Worm (Caenorhabditis elegans): ENCODE results near the gene ZC395.11.

- TF ChIP-seq ama-1 (optimal IDR thresholded peaks at IDR 0.05) (no peak), sox-4 (tag; optimal IDR thresholded peaks at IDR 0.05) (no peak), lim-6 (tag; optimal IDR thresholded peaks at IDR 0.05) (no peak), pag-3 (tag; optimal IDR thresholded peaks at IDR 0.05; ENCODE audit: borderline replicate concordance) (no peak), odd-2 (tag; optimal IDR thresholded peaks at IDR 0.05) (no peak), lin-11 (tag; optimal IDR thresholded peaks at IDR 0.05) (no peak), nfya-1 (tag; optimal IDR thresholded peaks at IDR 0.05) (no peak), ztf-16 (tag; optimal IDR thresholded peaks at IDR 0.05) (no peak), ttx-3 (tag; optimal IDR thresholded peaks at IDR 0.05) (no peak), dve-1 (tag; optimal IDR thresholded peaks at IDR 0.05) (no peak), unc-42 (tag; optimal IDR thresholded peaks at IDR 0.05) (no peak)
Measured at ce11 chrIII:5326323-5326722, 40.2 kb upstream of the ZC395.11 start, which contains the start of gene sorf-2.

Measured in whole organism, late embryonic.